Fruit fly (Drosophila melanogaster) whole organism, pupa: ENCODE data around the gene CG10195.

Source experiments
- CG10348 ChIP-seq: fragments of 200-800 bp; sonication (Bioruptor generic); IDR thresholded peaks from 2 replicates; pipeline ENCODE4 v1.3.6; 2022; ENCODE audit warnings: missing biosample characterization, missing genetic modification characterization
- CG12605 ChIP-seq: fragments of 200-800 bp; sonication (Bioruptor generic); IDR thresholded peaks from 2 replicates; pipeline ENCODE4 v1.3.6; 2022; ENCODE audit warnings: missing biosample characterization, missing genetic modification characterization
- CG13204 ChIP-seq: fragments of 200-800 bp; sonication (Bioruptor generic); optimal IDR thresholded peaks from 2 replicates; lab custom pipeline; 2018; ENCODE audit warnings: missing biosample characterization, mild to moderate bottlenecking, missing genetic modification characterization, moderate library complexity
- CG14655 ChIP-seq: fragments of 200-800 bp; sonication (Bioruptor generic); optimal IDR thresholded peaks from 3 replicates; lab custom pipeline; 2017; ENCODE audit warnings: mild to moderate bottlenecking, missing biosample characterization, missing genetic modification reagents, missing genetic modification characterization
- CG15710 ChIP-seq: fragments of 200-800 bp; sonication (Bioruptor generic); optimal IDR thresholded peaks from 2 replicates; lab custom pipeline; 2018; ENCODE audit warnings: missing biosample characterization, mild to moderate bottlenecking, missing genetic modification characterization, moderate library complexity
- CG17806 ChIP-seq: fragments of 200-800 bp; sonication (Bioruptor generic); optimal IDR thresholded peaks from 2 replicates; lab custom pipeline; 2018; ENCODE audit warnings: missing biosample characterization, mild to moderate bottlenecking, missing genetic modification characterization, moderate library complexity
- CG32121 ChIP-seq: fragments of 200-800 bp; sonication (Bioruptor generic); IDR thresholded peaks from 2 replicates; pipeline ENCODE4 v1.3.6; 2022; ENCODE audit warnings: missing biosample characterization, missing genetic modification characterization
- CG34367 ChIP-seq: fragments of 200-800 bp; sonication (Bioruptor generic); optimal IDR thresholded peaks from 2 replicates; lab custom pipeline; 2018; ENCODE audit warnings: missing biosample characterization, mild to moderate bottlenecking, missing genetic modification characterization
- CG4496 ChIP-seq: fragments of 200-800 bp; sonication (Bioruptor generic); IDR thresholded peaks from 3 replicates; pipeline ENCODE4 v1.3.6; 2022; ENCODE audit warnings: missing biosample characterization, missing genetic modification characterization
- CG8159 ChIP-seq: fragments of 200-800 bp; sonication (Bioruptor generic); optimal IDR thresholded peaks from 3 replicates; lab custom pipeline; 2018; ENCODE audit warnings: missing biosample characterization, mild to moderate bottlenecking, missing genetic modification characterization, moderate library complexity
- CG8301 ChIP-seq: fragments of 200-800 bp; sonication (Bioruptor generic); optimal IDR thresholded peaks from 2 replicates; lab custom pipeline; 2018; ENCODE audit warnings: missing biosample characterization, mild to moderate bottlenecking, missing genetic modification characterization
- CG9948 ChIP-seq: fragments of 200-800 bp; sonication (Bioruptor generic); optimal IDR thresholded peaks from 2 replicates; lab custom pipeline; 2018; ENCODE audit warnings: missing biosample characterization, mild to moderate bottlenecking, missing genetic modification characterization, moderate library complexity
- D1 ChIP-seq: fragments of 200-800 bp; sonication (Bioruptor generic); optimal IDR thresholded peaks from 2 replicates; lab custom pipeline; 2018; ENCODE audit warnings: missing biosample characterization, mild to moderate bottlenecking, missing genetic modification characterization, moderate library complexity
- EcR ChIP-seq: fragments of 200-800 bp; sonication (Bioruptor generic); optimal IDR thresholded peaks from 3 replicates; lab custom pipeline; 2019; ENCODE audit warnings: missing biosample characterization, missing genetic modification characterization, mild to moderate bottlenecking, moderate library complexity, missing genetic modification reagents
- Ets98B ChIP-seq: fragments of 200-800 bp; sonication (Bioruptor generic); IDR thresholded peaks from 2 replicates; pipeline ENCODE4 v1.3.6; 2022; ENCODE audit warnings: missing biosample characterization, missing genetic modification characterization
- Pif1A ChIP-seq: fragments of 200-800 bp; sonication (Bioruptor generic); optimal IDR thresholded peaks from 3 replicates; lab custom pipeline; 2016; ENCODE audit warnings: missing biosample characterization, missing genetic modification characterization
- Pif1B ChIP-seq: fragments of 200-800 bp; sonication (Bioruptor generic); optimal IDR thresholded peaks from 3 replicates; lab custom pipeline; 2016; ENCODE audit warnings: missing biosample characterization, missing genetic modification characterization
- Snoo ChIP-seq: fragments of 200-800 bp; sonication (Bioruptor generic); optimal IDR thresholded peaks from 3 replicates; lab custom pipeline; 2017; ENCODE audit warnings: missing biosample characterization, mild to moderate bottlenecking, missing genetic modification characterization, inconsistent platforms
- fd96Ca ChIP-seq: fragments of 200-800 bp; sonication (Bioruptor generic); IDR thresholded peaks from 3 replicates; pipeline ENCODE4 v1.3.6; 2022; ENCODE audit warnings: missing biosample characterization, missing genetic modification characterization
- gl ChIP-seq: fragments of 200-800 bp; sonication (Bioruptor generic); optimal IDR thresholded peaks from 2 replicates; lab custom pipeline; 2018; ENCODE audit warnings: missing biosample characterization, mild to moderate bottlenecking, missing genetic modification characterization
- rn ChIP-seq: fragments of 200-800 bp; sonication (Bioruptor generic); IDR thresholded peaks from 2 replicates; pipeline ENCODE4 v1.3.6; 2022; ENCODE audit warnings: missing biosample characterization, missing genetic modification characterization

The CG10195 gene

dm6 chr2L:19472256-19472655, 12.2 kb downstream of the CG10195 start:
- TF ChIP-seq CG34367 (tag; lab: Kevin White, UChicago) (no peak), CG12605 (GFP tag; lab: Robert Waterston, UW) (no peak), CG9948 (tag; lab: Kevin White, UChicago) (no peak), gl (no peak), rn (GFP tag; lab: Robert Waterston, UW) (no peak), CG32121 (no peak), CG17806 (no peak), CG10348 (GFP tag; lab: Robert Waterston, UW) (no peak), CG8159 (tag; lab: Kevin White, UChicago) (no peak), Pif1A (GFP tag; lab: Kevin White, UChicago) (no peak), EcR (GFP tag; lab: Kevin White, UChicago) (no peak), CG15710 (tag; lab: Kevin White, UChicago) (no peak), fd96Ca (no peak), Snoo (tag; lab: Kevin White, UChicago) (no peak)

- TF ChIP-seq CG8159 (tag; lab: Kevin White, UChicago), result peak; percentile 41
- no peak for TF ChIP-seq CG14655 (GFP tag; lab: Kevin White, UChicago)
Observed at dm6 chr2L:19469751-19470150, 14.8 kb downstream of the CG10195 start.

- TF ChIP-seq Ets98B (GFP tag; lab: Robert Waterston, UW), result no peak
- no peak for TF ChIP-seq D1 (tag; lab: Kevin White, UChicago)
- TF ChIP-seq CG8301 (tag; lab: Kevin White, UChicago), result no peak
- TF ChIP-seq Snoo (tag; lab: Kevin White, UChicago), result no peak
- TF ChIP-seq Pif1B (GFP tag; lab: Kevin White, UChicago), result no peak
- TF ChIP-seq CG15710 (tag; lab: Kevin White, UChicago), result no peak
- no peak for TF ChIP-seq CG9948 (tag; lab: Kevin White, UChicago)
- TF ChIP-seq Pif1A (GFP tag; lab: Kevin White, UChicago), result no peak
- no peak for TF ChIP-seq CG10348 (GFP tag; lab: Robert Waterston, UW)
- no peak for TF ChIP-seq fd96Ca
- TF ChIP-seq rn (GFP tag; lab: Robert Waterston, UW), result no peak
- TF ChIP-seq CG12605 (GFP tag; lab: Robert Waterston, UW), result no peak
Observed at dm6 chr2L:19469090-19469489, 15.4 kb downstream of the CG10195 start.

dm6 chr2L:19463824-19464317, 20.6 kb downstream of the CG10195 start, which contains the start of gene tj:
Gene tj, plus strand, starts transcription at chr2L:19464267.
- TF ChIP-seq Pif1A (GFP tag; lab: Kevin White, UChicago) (no peak), CG4496 (GFP tag; lab: Robert Waterston, UW) (peak; percentile 53; the same call in 1 of the 3 replicates), fd96Ca (no peak), CG13204 (GFP tag; lab: Kevin White, UChicago) (no peak), CG32121 (no peak), CG8301 (tag; lab: Kevin White, UChicago) (no peak), gl (no peak), CG12605 (GFP tag; lab: Robert Waterston, UW) (no peak)
- TF ChIP-seq, all 21 proteins: peak for 1

- TF ChIP-seq CG8301 (tag; lab: Kevin White, UChicago), result peak; percentile 8
- no peak for TF ChIP-seq CG10348 (GFP tag; lab: Robert Waterston, UW)
- TF ChIP-seq gl, result no peak
- no peak for TF ChIP-seq rn (GFP tag; lab: Robert Waterston, UW)
- TF ChIP-seq CG15710 (tag; lab: Kevin White, UChicago), result no peak
- TF ChIP-seq CG8159 (tag; lab: Kevin White, UChicago), result no peak
- 0 out of 2 replicates have a peak, but pooled peaks have one; percentile 7 for TF ChIP-seq CG12605 (GFP tag; lab: Robert Waterston, UW)
- no peak for TF ChIP-seq D1 (tag; lab: Kevin White, UChicago)
- peak; percentile 2 for TF ChIP-seq Pif1A (GFP tag; lab: Kevin White, UChicago)
- TF ChIP-seq Ets98B (GFP tag; lab: Robert Waterston, UW), result no peak
- no peak for TF ChIP-seq Snoo (tag; lab: Kevin White, UChicago)
- TF ChIP-seq EcR (GFP tag; lab: Kevin White, UChicago), result no peak
- TF ChIP-seq CG13204 (GFP tag; lab: Kevin White, UChicago), result no peak
- peak; percentile 70 for TF ChIP-seq CG14655 (GFP tag; lab: Kevin White, UChicago)
- TF ChIP-seq CG34367 (tag; lab: Kevin White, UChicago), result no peak
- no peak for TF ChIP-seq CG17806
- TF ChIP-seq fd96Ca, result no peak
- TF ChIP-seq Pif1B (GFP tag; lab: Kevin White, UChicago), result no peak
- TF ChIP-seq CG9948 (tag; lab: Kevin White, UChicago), result peak; percentile 23
- no peak for TF ChIP-seq CG32121
- no peak for TF ChIP-seq CG4496 (GFP tag; lab: Robert Waterston, UW)
Observed at dm6 chr2L:19463405-19463804, 21.1 kb downstream of the CG10195 start.

- TF ChIP-seq Ets98B (GFP tag; lab: Robert Waterston, UW) (peak; percentile 19; the same call in 1 of the 2 replicates), CG4496 (GFP tag; lab: Robert Waterston, UW) (peak; percentile 72; the same call in 2 of the 3 replicates), Pif1B (GFP tag; lab: Kevin White, UChicago) (no peak)
Observed at dm6 chr2L:19462898-19463297, 21.6 kb downstream of the CG10195 start.
